Worm (Caenorhabditis elegans) whole organism, late embryonic: ENCODE measurements around the gene F38B7.3.
A peak's percentile ranks its signal among the peaks of the same experiment; 100 is the strongest.
"Not testable (repeated sequence)": the region's sequence is repeated elsewhere in the genome, so short reads cannot be mapped to it uniquely, and the experiment has no call there.

Experiments used
- ceh-31 ChIP-seq: sonication (generic microtip); optimal IDR thresholded peaks from 2 replicates; lab custom pipeline; 2016; ENCODE audit warnings: missing genetic modification characterization, missing compliant biosample characterization
- ceh-6 ChIP-seq: fragments of 200-800 bp; sonication (Bioruptor generic); optimal IDR thresholded peaks from 2 replicates; lab custom pipeline; 2018; ENCODE audit warnings: mild to moderate bottlenecking, missing genetic modification characterization, missing compliant biosample characterization
- eyg-1 ChIP-seq: sonication (generic microtip); optimal IDR thresholded peaks from 2 replicates; lab custom pipeline; 2016; ENCODE audit warnings: missing genotype, missing genetic modification characterization, missing compliant biosample characterization
- hlh-6 ChIP-seq: sonication (generic microtip); optimal IDR thresholded peaks from 2 replicates; lab custom pipeline; 2016; ENCODE audit warnings: missing genotype, missing genetic modification characterization, missing compliant biosample characterization
- lim-6 ChIP-seq: sonication (generic microtip); optimal IDR thresholded peaks from 2 replicates; lab custom pipeline; 2016; ENCODE audit warnings: missing genetic modification characterization, missing compliant biosample characterization
- madf-2 ChIP-seq: sonication (generic microtip); optimal IDR thresholded peaks from 2 replicates; lab custom pipeline; 2017; ENCODE audit warnings: missing genetic modification characterization, missing compliant biosample characterization
- npax-4 ChIP-seq: sonication (generic microtip); optimal IDR thresholded peaks from 2 replicates; lab custom pipeline; 2016; ENCODE audit warnings: missing genetic modification characterization, missing compliant biosample characterization
- pax-1 ChIP-seq: fragments of 150-350 bp; optimal IDR thresholded peaks from 2 replicates; lab custom pipeline; 2014; ENCODE audit warnings: missing biosample characterization, missing genetic modification characterization
- pha-4 ChIP-seq: fragments of 150-350 bp; optimal IDR thresholded peaks from 2 replicates; lab custom pipeline; 2018; ENCODE audit warnings: missing biosample characterization, missing genetic modification reagents, missing genetic modification characterization
- sox-4 ChIP-seq: sonication (generic microtip); optimal IDR thresholded peaks from 2 replicates; lab custom pipeline; 2017; ENCODE audit warnings: mild to moderate bottlenecking, missing genetic modification characterization, inconsistent platforms, missing compliant biosample characterization
- unc-42 ChIP-seq: sonication (generic microtip); optimal IDR thresholded peaks from 2 replicates; lab custom pipeline; 2016; ENCODE audit warnings: missing genotype, missing genetic modification characterization, missing compliant biosample characterization

DNA sequence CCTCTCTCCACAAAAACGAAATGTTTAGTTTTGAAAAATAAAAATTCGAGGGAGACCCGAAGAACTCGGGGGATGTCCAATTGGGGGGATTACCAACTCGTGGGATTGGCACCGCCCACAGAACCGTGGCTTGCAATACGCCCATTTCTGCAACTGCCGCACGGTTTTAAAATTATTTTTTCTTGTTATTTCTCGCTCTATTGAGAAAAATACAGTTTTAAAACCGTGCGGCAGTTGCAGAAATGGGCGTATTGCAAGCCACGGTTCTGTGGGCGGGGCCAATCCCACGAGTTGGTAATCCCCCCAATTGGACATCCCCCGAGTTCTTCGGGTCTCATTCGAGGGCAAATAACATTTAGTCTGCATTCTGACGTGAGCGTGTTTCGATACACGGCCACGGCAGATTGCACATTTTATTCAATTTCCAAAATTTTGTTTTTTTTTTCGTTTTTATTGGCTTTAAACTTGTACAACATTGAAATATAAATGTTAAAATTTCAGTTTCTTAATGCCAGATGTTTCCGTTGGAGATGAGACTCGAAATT lies 44.0 kb upstream of the F38B7.3 start, which contains the start of the genes C55A6.1 and C55A6.10:
- TF ChIP-seq ceh-6 (GFP tag; lab: Kevin White, UChicago) (peak; percentile 14), lim-6 (tag; lab: Kevin White, UChicago) (peak; percentile 82), ceh-31 (tag; lab: Kevin White, UChicago) (peak; percentile 96), unc-42 (tag; lab: Kevin White, UChicago) (peak; percentile 83), hlh-6 (tag; lab: Kevin White, UChicago) (peak; percentile 15)
- TF ChIP-seq pax-1, sox-4, pha-4, madf-2, npax-4, eyg-1 (tag; lab: Kevin White, UChicago): not testable (repeated sequence)
